Fruit fly (Drosophila melanogaster) whole organism, embryonic: ENCODE results near the gene ClC-c.

Experiments
- Atf3 ChIP-seq: fragments of 200-800 bp; sonication (Bioruptor generic); optimal IDR thresholded peaks from 3 replicates; lab custom pipeline; 2016; ENCODE audit warnings: missing biosample characterization, missing genetic modification characterization
- C15 ChIP-seq: fragments of 200-800 bp; sonication (Bioruptor generic); IDR thresholded peaks from 3 replicates; pipeline ENCODE4 v1.3.6; 2022; ENCODE audit warnings: missing biosample characterization, missing genetic modification characterization
- CG10267 ChIP-seq: fragments of 200-800 bp; sonication (Bioruptor generic); optimal IDR thresholded peaks from 2 replicates; lab custom pipeline; 2018; ENCODE audit warnings: missing biosample characterization, mild to moderate bottlenecking, missing genetic modification characterization, moderate library complexity
- CG10979 ChIP-seq: fragments of 200-800 bp; sonication (Bioruptor generic); optimal IDR thresholded peaks from 2 replicates; lab custom pipeline; 2018; ENCODE audit warnings: missing biosample characterization, mild to moderate bottlenecking, missing genetic modification characterization, moderate library complexity
- CG11696 ChIP-seq: fragments of 200-800 bp; sonication (Bioruptor generic); IDR thresholded peaks from 2 replicates; pipeline ENCODE4 v1.3.6; 2022; ENCODE audit warnings: missing biosample characterization, missing genetic modification characterization
- CG12071 ChIP-seq: fragments of 200-800 bp; sonication (Bioruptor generic); optimal IDR thresholded peaks from 3 replicates; lab custom pipeline; 2018; ENCODE audit warnings: missing biosample characterization, mild to moderate bottlenecking, missing genetic modification characterization
- CG12104 ChIP-seq: fragments of 200-800 bp; sonication (Bioruptor generic); optimal IDR thresholded peaks from 3 replicates; lab custom pipeline; 2016; ENCODE audit warnings: missing biosample characterization, missing genetic modification characterization
- CG14710 ChIP-seq: fragments of 200-800 bp; sonication (Bioruptor generic); optimal IDR thresholded peaks from 3 replicates; lab custom pipeline; 2019; ENCODE audit warnings: missing biosample characterization, mild to moderate bottlenecking, missing genetic modification characterization, moderate library complexity
- CG15011 ChIP-seq: fragments of 200-800 bp; sonication (Bioruptor generic); optimal IDR thresholded peaks from 3 replicates; lab custom pipeline; 2018; ENCODE audit warnings: missing biosample characterization, mild to moderate bottlenecking, missing genetic modification characterization
- CG15696 ChIP-seq: fragments of 200-800 bp; sonication (Bioruptor generic); optimal IDR thresholded peaks from 2 replicates; lab custom pipeline; 2019; ENCODE audit warnings: missing biosample characterization, mild to moderate bottlenecking, missing genetic modification characterization, moderate library complexity
- CG17385 ChIP-seq: fragments of 200-800 bp; sonication (Bioruptor generic); optimal IDR thresholded peaks from 3 replicates; lab custom pipeline; 2018; ENCODE audit warnings: missing biosample characterization, mild to moderate bottlenecking, missing genetic modification characterization
- CG18476 ChIP-seq: fragments of 200-800 bp; sonication (Bioruptor generic); optimal IDR thresholded peaks from 2 replicates; lab custom pipeline; 2016; ENCODE audit warnings: missing biosample characterization, mild to moderate bottlenecking, missing genetic modification characterization
- CG2116 ChIP-seq: fragments of 200-800 bp; sonication (Bioruptor generic); optimal IDR thresholded peaks from 3 replicates; lab custom pipeline; 2018; ENCODE audit warnings: missing biosample characterization, mild to moderate bottlenecking, missing genetic modification characterization
- CG2202 ChIP-seq: fragments of 200-800 bp; sonication (Bioruptor generic); optimal IDR thresholded peaks from 2 replicates; lab custom pipeline; 2018; ENCODE audit warnings: missing biosample characterization, mild to moderate bottlenecking, missing genetic modification characterization
- CG4424 ChIP-seq: fragments of 200-800 bp; sonication (Bioruptor generic); optimal IDR thresholded peaks from 3 replicates; lab custom pipeline; 2016; ENCODE audit warnings: missing biosample characterization, missing genetic modification characterization
- CG4820 ChIP-seq: fragments of 200-800 bp; sonication (Bioruptor generic); optimal IDR thresholded peaks from 3 replicates; lab custom pipeline; 2016; ENCODE audit warnings: missing biosample characterization, missing genetic modification characterization
- CG8765 ChIP-seq: fragments of 200-800 bp; sonication (Bioruptor generic); IDR thresholded peaks from 2 replicates; pipeline ENCODE4 v1.3.6; 2022; ENCODE audit warnings: missing biosample characterization, missing genetic modification characterization
- CG9932 ChIP-seq: fragments of 200-800 bp; sonication (Bioruptor generic); IDR thresholded peaks from 2 replicates; pipeline ENCODE4 v1.3.6; 2022; ENCODE audit warnings: missing biosample characterization, missing genetic modification characterization
- Chrac-16 ChIP-seq: fragments of 200-800 bp; sonication (Bioruptor generic); optimal IDR thresholded peaks from 3 replicates; lab custom pipeline; 2016; ENCODE audit warnings: missing biosample characterization, missing genetic modification characterization
- E2f1 ChIP-seq: fragments of 200-800 bp; sonication (Bioruptor generic); IDR thresholded peaks from 2 replicates; pipeline ENCODE4 v1.3.6; 2022; ENCODE audit warnings: missing biosample characterization, missing genetic modification characterization
- Hand ChIP-seq: fragments of 200-800 bp; sonication (Bioruptor generic); optimal IDR thresholded peaks from 2 replicates; lab custom pipeline; 2017; ENCODE audit warnings: mild to moderate bottlenecking, missing biosample characterization, missing genetic modification reagents, missing genetic modification characterization
- MBD-R2 ChIP-seq: fragments of 200-800 bp; sonication (Bioruptor generic); IDR thresholded peaks from 2 replicates; pipeline ENCODE4 v1.3.6; 2022; ENCODE audit warnings: missing biosample characterization, missing genetic modification characterization
- Meics ChIP-seq: fragments of 200-800 bp; sonication (Bioruptor generic); optimal IDR thresholded peaks from 2 replicates; lab custom pipeline; 2017; ENCODE audit warnings: missing biosample characterization, mild to moderate bottlenecking, missing genetic modification characterization
- Rfx ChIP-seq: fragments of 200-800 bp; sonication (Bioruptor generic); IDR thresholded peaks from 2 replicates; pipeline ENCODE4 v1.3.6; 2022; ENCODE audit warnings: missing biosample characterization, missing genetic modification characterization
- aop ChIP-seq: fragments of 200-800 bp; sonication (Bioruptor generic); IDR thresholded peaks from 2 replicates; pipeline ENCODE4 v1.3.6; 2022; ENCODE audit warnings: missing biosample characterization, missing genetic modification characterization
- bowl ChIP-seq: fragments of 200-800 bp; sonication (Bioruptor generic); IDR thresholded peaks from 2 replicates; pipeline ENCODE4 v1.3.6; 2022; ENCODE audit warnings: missing biosample characterization, missing genetic modification characterization
- cas ChIP-seq: fragments of 200-800 bp; sonication (Bioruptor generic); IDR thresholded peaks from 2 replicates; pipeline ENCODE4 v1.3.6; 2022; ENCODE audit warnings: missing biosample characterization, missing genetic modification characterization
- caup ChIP-seq: fragments of 200-800 bp; sonication (Bioruptor generic); optimal IDR thresholded peaks from 3 replicates; lab custom pipeline; 2017; ENCODE audit warnings: missing biosample characterization, mild to moderate bottlenecking, missing genetic modification characterization, moderate library complexity; ENCODE audit not compliant: severe bottlenecking
- chif ChIP-seq, 2 experiments: fragments of 200-800 bp; sonication (Bioruptor generic); optimal IDR thresholded peaks; 3 replicates each; lab custom pipeline; 2016; ENCODE audit warnings: missing biosample characterization in 2 of 2, missing genetic modification characterization in 2 of 2
- chinmo ChIP-seq: fragments of 200-800 bp; sonication (Bioruptor generic); IDR thresholded peaks from 4 replicates; pipeline ENCODE4 v1.3.6; 2022; ENCODE audit warnings: missing biosample characterization, missing genetic modification characterization; ENCODE audit not compliant: partially characterized antibody
- disco-r ChIP-seq: fragments of 200-800 bp; sonication (Bioruptor generic); optimal IDR thresholded peaks from 2 replicates; lab custom pipeline; 2016; ENCODE audit warnings: missing biosample characterization, missing genetic modification characterization
- dysf ChIP-seq: fragments of 200-800 bp; sonication (Bioruptor generic); IDR thresholded peaks from 3 replicates; pipeline ENCODE4 v1.3.6; 2022; ENCODE audit warnings: missing biosample characterization, missing genetic modification characterization
- eve ChIP-seq, 2 experiments: fragments of >200 bp; optimal IDR thresholded peaks; 2 replicates each; lab custom pipeline; 2017; ENCODE audit warnings: missing biosample characterization in 2 of 2, missing genetic modification characterization in 2 of 2
- exex ChIP-seq: fragments of 200-800 bp; sonication (Bioruptor generic); optimal IDR thresholded peaks from 4 replicates; lab custom pipeline; 2018; ENCODE audit warnings: missing biosample characterization, mild to moderate bottlenecking, missing genetic modification characterization, moderate library complexity
- fd3F ChIP-seq: fragments of 200-800 bp; sonication (Bioruptor generic); optimal IDR thresholded peaks from 2 replicates; lab custom pipeline; 2018; ENCODE audit warnings: missing biosample characterization, mild to moderate bottlenecking, missing genetic modification characterization, moderate library complexity
- grau ChIP-seq: fragments of 200-800 bp; optimal IDR thresholded peaks from 3 replicates; lab custom pipeline; 2019; ENCODE audit warnings: missing biosample characterization, mild to moderate bottlenecking, missing genetic modification characterization, moderate library complexity
- gsb ChIP-seq: fragments of 200-800 bp; sonication (Bioruptor generic); IDR thresholded peaks from 2 replicates; pipeline ENCODE4 v1.3.6; 2022; ENCODE audit warnings: missing biosample characterization, missing genetic modification characterization
- lola ChIP-seq, 3 experiments: fragments of >200 bp in 2 of 3; fragments of 200-800 bp in 1 of 3; sonication (Bioruptor generic) in 1 of 3; optimal IDR thresholded peaks; 2 replicates each; lab custom pipeline; 2017 to 2019; ENCODE audit warnings: missing biosample characterization in 3 of 3, missing genetic modification characterization in 3 of 3, mild to moderate bottlenecking in 1 of 3, moderate library complexity in 1 of 3
- mam ChIP-seq: fragments of 200-800 bp; sonication (Bioruptor generic); optimal IDR thresholded peaks from 3 replicates; lab custom pipeline; 2016; ENCODE audit warnings: missing biosample characterization, missing genetic modification characterization
- odd ChIP-seq: fragments of 200-800 bp; sonication (Bioruptor generic); optimal IDR thresholded peaks from 2 replicates; lab custom pipeline; 2017; ENCODE audit warnings: missing biosample characterization, mild to moderate bottlenecking, missing genetic modification characterization
- onecut ChIP-seq: fragments of 200-800 bp; sonication (Bioruptor generic); IDR thresholded peaks from 2 replicates; pipeline ENCODE4 v1.3.6; 2022; ENCODE audit warnings: missing biosample characterization, missing genetic modification characterization
- pros ChIP-seq: fragments of 200-800 bp; sonication (Bioruptor generic); optimal IDR thresholded peaks from 3 replicates; lab custom pipeline; 2019; ENCODE audit warnings: missing biosample characterization, mild to moderate bottlenecking, missing genetic modification characterization, moderate library complexity
- salm ChIP-seq: fragments of 200-800 bp; sonication (Bioruptor generic); optimal IDR thresholded peaks from 2 replicates; lab custom pipeline; 2018; ENCODE audit warnings: missing biosample characterization, mild to moderate bottlenecking, missing genetic modification characterization
- sim ChIP-seq: fragments of 200-800 bp; sonication (Bioruptor generic); IDR thresholded peaks from 2 replicates; pipeline ENCODE4 v1.3.6; 2022; ENCODE audit warnings: missing biosample characterization, missing genetic modification characterization
- so ChIP-seq: fragments of 200-800 bp; sonication (Bioruptor generic); IDR thresholded peaks from 3 replicates; pipeline ENCODE4 v1.3.6; 2022; ENCODE audit warnings: missing biosample characterization, missing genetic modification characterization
- stc ChIP-seq: fragments of 200-800 bp; sonication (Bioruptor generic); IDR thresholded peaks from 2 replicates; pipeline ENCODE4 v1.3.6; 2022; ENCODE audit warnings: missing biosample characterization, missing genetic modification characterization
- trem ChIP-seq: fragments of 200-800 bp; optimal IDR thresholded peaks from 3 replicates; lab custom pipeline; 2019; ENCODE audit warnings: missing biosample characterization, mild to moderate bottlenecking, missing genetic modification characterization, moderate library complexity
- unpg ChIP-seq: fragments of 200-800 bp; sonication (Bioruptor generic); optimal IDR thresholded peaks from 3 replicates; lab custom pipeline; 2018; ENCODE audit warnings: missing biosample characterization, mild to moderate bottlenecking, missing genetic modification characterization, moderate library complexity

The ClC-c gene

dm6 chr3L:16060806-16061600 is 29.3 kb upstream of the ClC-c start (continued):
- TF ChIP-seq fd3F (GFP tag; lab: Kevin White, UChicago) (no peak), unpg (GFP tag; lab: Kevin White, UChicago) (no peak), C15 (GFP tag; lab: Robert Waterston, UW) (0 out of 3 replicates have a peak, but pooled peaks have one; percentile 27), CG12104 (GFP tag; lab: Kevin White, UChicago) (peak; percentile 15), Atf3 (GFP tag; lab: Kevin White, UChicago) (no peak), Meics (GFP tag; lab: Kevin White, UChicago) (peak; percentile 51), CG15011 (GFP tag; lab: Kevin White, UChicago) (peak; percentile 34), CG17385 (GFP tag; lab: Kevin White, UChicago) (peak; percentile 59), CG14710 (tag; lab: Kevin White, UChicago) (peak; percentile 71), CG2116 (GFP tag; lab: Kevin White, UChicago) (no peak), trem (tag; lab: Kevin White, UChicago) (peak; percentile 20), Rfx (GFP tag; lab: Robert Waterston, UW) (peak; percentile 39; the same call in 1 of the 2 replicates), CG18476 (peak; percentile 21), CG9932 (GFP tag; lab: Robert Waterston, UW) (0 out of 2 replicates have a peak, but pooled peaks have one; percentile 31), aop (GFP tag; lab: Robert Waterston, UW) (no peak), disco-r (GFP tag; lab: Kevin White, UChicago) (peak; percentile 8), so (GFP tag; lab: Robert Waterston, UW) (no peak), CG4424 (GFP tag; lab: Kevin White, UChicago) (peak; percentile 55), chinmo (GFP tag; lab: Robert Waterston, UW) (0 out of 4 replicates have a peak, but pooled peaks have one; percentile 42), CG12071 (no peak), CG2202 (tag; lab: Kevin White, UChicago) (peak; percentile 35), exex (tag; lab: Kevin White, UChicago) (no peak), cas (no peak), odd (peak; percentile 54), chif (GFP tag; optimal IDR thresholded peaks at IDR 0.05; lab: Kevin White, UChicago) (peak in 1 of 2 experiments; percentile 36), E2f1 (GFP tag; lab: Robert Waterston, UW) (0 out of 2 replicates have a peak, but pooled peaks have one; percentile 18), salm (peak; percentile 13), mam (GFP tag; lab: Kevin White, UChicago) (peak; percentile 5), CG10979 (tag; lab: Kevin White, UChicago) (peak; percentile 75), eve (GFP tag; optimal IDR thresholded peaks at IDR 0.05; lab: Kevin White, UChicago) (peak in 1 of 2 experiments; percentile 87), CG8765 (no peak), lola (GFP tag; optimal IDR thresholded peaks at IDR 0.05; lab: Kevin White, UChicago) (peak in 1 of 3 experiments; percentile 73), onecut (GFP tag; lab: Robert Waterston, UW) (no peak), gsb (GFP tag; lab: Robert Waterston, UW) (0 out of 2 replicates have a peak, but pooled peaks have one; percentile 24), CG10267 (tag; lab: Kevin White, UChicago) (peak; percentile 43), stc (GFP tag; lab: Robert Waterston, UW) (no peak), CG4820 (GFP tag; lab: Kevin White, UChicago) (peak; percentile 29), sim (GFP tag; lab: Robert Waterston, UW) (no peak), bowl (no peak), dysf (peak; percentile 46; the same call in 1 of the 3 replicates), caup (GFP tag; lab: Kevin White, UChicago) (peak; percentile 13), CG11696 (GFP tag; lab: Robert Waterston, UW) (0 out of 2 replicates have a peak, but pooled peaks have one; percentile 14), MBD-R2 (GFP tag; lab: Robert Waterston, UW) (peak; percentile 9; the same call in 1 of the 2 replicates), CG15696 (tag; lab: Kevin White, UChicago) (no peak), Chrac-16 (GFP tag; lab: Kevin White, UChicago) (peak; percentile 48), grau (tag; lab: Kevin White, UChicago) (peak; percentile 81), Hand (GFP tag; lab: Kevin White, UChicago) (no peak), pros (no peak)
